Fruit fly (Drosophila melanogaster): ENCODE measurements around the gene CG7924.

DNA sequence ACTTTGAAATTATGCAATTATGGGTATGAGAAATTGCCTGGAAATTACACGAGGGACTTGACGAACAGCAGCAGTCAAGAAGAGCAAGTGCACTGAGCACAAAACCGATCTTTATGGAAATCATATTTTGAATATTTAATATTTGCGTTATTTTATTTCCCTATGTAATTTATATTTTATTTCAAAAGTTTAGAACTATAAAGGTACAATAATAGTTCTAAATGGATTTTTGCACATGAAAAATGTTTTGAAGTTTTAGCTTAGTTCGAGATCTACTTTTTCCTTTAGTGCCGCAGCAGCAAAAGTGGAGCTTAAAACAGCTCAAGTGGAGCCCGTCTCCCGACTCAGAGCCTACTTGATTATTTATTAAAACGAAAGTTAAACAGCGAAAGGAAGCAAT, 7.8 kb downstream of the CG7924 start:
- no peak for TF ChIP-seq CG7368 (GFP tag; optimal IDR thresholded peaks at IDR 0.05)
- TF ChIP-seq dsx (GFP tag; optimal IDR thresholded peaks at IDR 0.05; ENCODE audit: poor library complexity, severe bottlenecking): peak; percentile 26
- TF ChIP-seq spab (GFP tag; optimal IDR thresholded peaks at IDR 0.05): peak; percentile 25
